Worm (Caenorhabditis elegans) whole organism, late embryonic: ENCODE results near the gene F14H3.3.

Experiments used
- C08G9.2 ChIP-seq: sonication (generic microtip); optimal IDR thresholded peaks from 2 replicates; lab custom pipeline; 2016; ENCODE audit warnings: mild to moderate bottlenecking, missing genetic modification characterization, moderate library complexity, missing compliant biosample characterization
- F13H6.1 ChIP-seq: sonication (generic microtip); optimal IDR thresholded peaks from 2 replicates; lab custom pipeline; 2016; ENCODE audit warnings: missing genetic modification characterization, missing compliant biosample characterization
- ahr-1 ChIP-seq: sonication (generic microtip); optimal IDR thresholded peaks from 2 replicates; lab custom pipeline; 2016; ENCODE audit warnings: missing genetic modification characterization, missing compliant biosample characterization
- ama-1 ChIP-seq: fragments of 150-350 bp; optimal IDR thresholded peaks from 2 replicates; lab custom pipeline; 2014
- ceh-14 ChIP-seq: sonication (generic microtip); optimal IDR thresholded peaks from 2 replicates; lab custom pipeline; 2016; ENCODE audit warnings: missing genotype, missing genetic modification characterization, missing compliant biosample characterization
- ceh-18 ChIP-seq: sonication (generic microtip); optimal IDR thresholded peaks from 2 replicates; lab custom pipeline; 2016; ENCODE audit warnings: missing genetic modification characterization, missing compliant biosample characterization
- ceh-2 ChIP-seq: sonication (generic microtip); optimal IDR thresholded peaks from 2 replicates; lab custom pipeline; 2016; ENCODE audit warnings: missing genotype, missing genetic modification characterization, missing compliant biosample characterization
- ceh-31 ChIP-seq: sonication (generic microtip); optimal IDR thresholded peaks from 2 replicates; lab custom pipeline; 2016; ENCODE audit warnings: missing genetic modification characterization, missing compliant biosample characterization
- ceh-34 ChIP-seq: sonication (generic microtip); optimal IDR thresholded peaks from 2 replicates; lab custom pipeline; 2016; ENCODE audit warnings: mild to moderate bottlenecking, missing genetic modification characterization, missing compliant biosample characterization
- ceh-45 ChIP-seq: fragments of 200-800 bp; sonication (Bioruptor generic); IDR thresholded peaks from 2 replicates; pipeline ENCODE4 v1.3.6; 2022; ENCODE audit warnings: missing genetic modification reagents, missing genetic modification characterization, missing compliant biosample characterization
- ceh-48 ChIP-seq: sonication (generic microtip); optimal IDR thresholded peaks from 2 replicates; lab custom pipeline; 2016; ENCODE audit warnings: missing genetic modification characterization, inconsistent platforms, missing compliant biosample characterization
- ceh-6 ChIP-seq: fragments of 200-800 bp; sonication (Bioruptor generic); optimal IDR thresholded peaks from 2 replicates; lab custom pipeline; 2018; ENCODE audit warnings: mild to moderate bottlenecking, missing genetic modification characterization, missing compliant biosample characterization
- ceh-9 ChIP-seq: sonication (generic microtip); optimal IDR thresholded peaks from 2 replicates; lab custom pipeline; 2016; ENCODE audit warnings: mild to moderate bottlenecking, missing genetic modification characterization, inconsistent platforms, missing compliant biosample characterization
- dve-1 ChIP-seq: sonication (generic microtip); optimal IDR thresholded peaks from 2 replicates; lab custom pipeline; 2017; ENCODE audit warnings: antibody characterized with exemption, mild to moderate bottlenecking, missing genetic modification characterization, missing compliant biosample characterization
- elt-2 ChIP-seq: sonication (generic microtip); optimal IDR thresholded peaks from 2 replicates; lab custom pipeline; 2016; ENCODE audit warnings: missing genetic modification reagents, missing genetic modification characterization, missing compliant biosample characterization
- ets-4 ChIP-seq: sonication (generic microtip); optimal IDR thresholded peaks from 2 replicates; lab custom pipeline; 2016; ENCODE audit warnings: missing genetic modification characterization, missing compliant biosample characterization
- fax-1 ChIP-seq: sonication (generic microtip); optimal IDR thresholded peaks from 2 replicates; lab custom pipeline; 2016; ENCODE audit warnings: missing genotype, missing genetic modification characterization, missing compliant biosample characterization
- gmeb-2 ChIP-seq: sonication (generic microtip); optimal IDR thresholded peaks from 2 replicates; lab custom pipeline; 2016; ENCODE audit warnings: missing genetic modification characterization, inconsistent platforms, missing compliant biosample characterization
- hlh-13 ChIP-seq: fragments of 200-800 bp; sonication (Bioruptor generic); optimal IDR thresholded peaks from 2 replicates; lab custom pipeline; 2018; ENCODE audit warnings: mild to moderate bottlenecking, missing genetic modification characterization, missing compliant biosample characterization
- hlh-15 ChIP-seq: sonication (generic microtip); optimal IDR thresholded peaks from 2 replicates; lab custom pipeline; 2016; ENCODE audit warnings: missing genetic modification characterization, missing compliant biosample characterization
- hlh-8 ChIP-seq: sonication (generic microtip); optimal IDR thresholded peaks from 2 replicates; lab custom pipeline; 2016; ENCODE audit warnings: missing genotype, missing genetic modification characterization, missing compliant biosample characterization
- lim-6 ChIP-seq: sonication (generic microtip); optimal IDR thresholded peaks from 2 replicates; lab custom pipeline; 2016; ENCODE audit warnings: missing genetic modification characterization, missing compliant biosample characterization
- mec-3 ChIP-seq: sonication (generic microtip); optimal IDR thresholded peaks from 2 replicates; lab custom pipeline; 2016; ENCODE audit warnings: borderline replicate concordance, missing genetic modification characterization, missing compliant biosample characterization
- npax-4 ChIP-seq: sonication (generic microtip); optimal IDR thresholded peaks from 2 replicates; lab custom pipeline; 2016; ENCODE audit warnings: missing genetic modification characterization, missing compliant biosample characterization
- odd-2 ChIP-seq: sonication (generic microtip); optimal IDR thresholded peaks from 2 replicates; lab custom pipeline; 2017; ENCODE audit warnings: antibody characterized with exemption, mild to moderate bottlenecking, missing genetic modification characterization, missing compliant biosample characterization
- pag-3 ChIP-seq: sonication (generic microtip); optimal IDR thresholded peaks from 2 replicates; lab custom pipeline; 2016; ENCODE audit warnings: missing compliant biosample characterization, missing genetic modification characterization, borderline replicate concordance
- pat-9 ChIP-seq: fragments of 200-800 bp; sonication (Bioruptor generic); optimal IDR thresholded peaks from 2 replicates; lab custom pipeline; 2018; ENCODE audit warnings: mild to moderate bottlenecking, missing genetic modification characterization, moderate library complexity, missing compliant biosample characterization
- pax-1 ChIP-seq: fragments of 150-350 bp; optimal IDR thresholded peaks from 2 replicates; lab custom pipeline; 2014; ENCODE audit warnings: missing biosample characterization, missing genetic modification characterization
- pha-4 ChIP-seq: fragments of 150-350 bp; optimal IDR thresholded peaks from 2 replicates; lab custom pipeline; 2018; ENCODE audit warnings: missing biosample characterization, missing genetic modification reagents, missing genetic modification characterization
- pros-1 ChIP-seq: fragments of 150-350 bp; optimal IDR thresholded peaks from 2 replicates; lab custom pipeline; 2014; ENCODE audit warnings: missing biosample characterization, missing genetic modification reagents, missing genetic modification characterization
- ref-2 ChIP-seq: sonication (generic microtip); optimal IDR thresholded peaks from 2 replicates; lab custom pipeline; 2016; ENCODE audit warnings: missing genetic modification characterization, missing compliant biosample characterization
- rnt-1 ChIP-seq: sonication (generic microtip); optimal IDR thresholded peaks from 2 replicates; lab custom pipeline; 2016; ENCODE audit warnings: missing genetic modification characterization, missing compliant biosample characterization
- sdc-2 ChIP-seq: sonication (generic microtip); optimal IDR thresholded peaks from 2 replicates; lab custom pipeline; 2016; ENCODE audit warnings: missing genotype, missing genetic modification characterization, missing compliant biosample characterization
- sox-2 ChIP-seq: fragments of 200-800 bp; sonication (Bioruptor generic); IDR thresholded peaks from 2 replicates; pipeline ENCODE4 v1.3.6; 2022; ENCODE audit warnings: missing genetic modification reagents, missing genetic modification characterization, missing compliant biosample characterization
- tbx-7 ChIP-seq: sonication (generic microtip); optimal IDR thresholded peaks from 2 replicates; lab custom pipeline; 2016; ENCODE audit warnings: missing genotype, missing genetic modification characterization, missing compliant biosample characterization
- ttx-3 ChIP-seq: sonication (generic microtip); optimal IDR thresholded peaks from 2 replicates; lab custom pipeline; 2016; ENCODE audit warnings: missing genetic modification reagents, missing genetic modification characterization, missing compliant biosample characterization
- unc-3 ChIP-seq, 2 experiments: fragments of 200-800 bp in 1 of 2; sonication (Bioruptor generic) in 1 of 2; sonication (generic microtip) in 1 of 2; conservative IDR thresholded peaks in 1 of 2; optimal IDR thresholded peaks in 1 of 2; 2 replicates each; pipeline versions ENCODE4 v1.3.6 to Lab custom; 2016 to 2022; ENCODE audit warnings: missing compliant biosample characterization in 2 of 2, missing genetic modification characterization in 2 of 2, missing genetic modification reagents in 1 of 2
- unc-42 ChIP-seq: sonication (generic microtip); optimal IDR thresholded peaks from 2 replicates; lab custom pipeline; 2016; ENCODE audit warnings: missing genotype, missing genetic modification characterization, missing compliant biosample characterization
- unc-55 ChIP-seq: sonication (generic microtip); optimal IDR thresholded peaks from 2 replicates; lab custom pipeline; 2017; ENCODE audit warnings: missing biosample characterization, missing genetic modification reagents, missing genetic modification characterization
- zip-5 ChIP-seq: sonication (generic microtip); optimal IDR thresholded peaks from 2 replicates; lab custom pipeline; 2016; ENCODE audit warnings: missing genetic modification characterization, missing compliant biosample characterization
- ztf-16 ChIP-seq: sonication (generic microtip); optimal IDR thresholded peaks from 2 replicates; lab custom pipeline; 2017; ENCODE audit warnings: missing genetic modification characterization, missing compliant biosample characterization

The F14H3.3 gene

DNA sequence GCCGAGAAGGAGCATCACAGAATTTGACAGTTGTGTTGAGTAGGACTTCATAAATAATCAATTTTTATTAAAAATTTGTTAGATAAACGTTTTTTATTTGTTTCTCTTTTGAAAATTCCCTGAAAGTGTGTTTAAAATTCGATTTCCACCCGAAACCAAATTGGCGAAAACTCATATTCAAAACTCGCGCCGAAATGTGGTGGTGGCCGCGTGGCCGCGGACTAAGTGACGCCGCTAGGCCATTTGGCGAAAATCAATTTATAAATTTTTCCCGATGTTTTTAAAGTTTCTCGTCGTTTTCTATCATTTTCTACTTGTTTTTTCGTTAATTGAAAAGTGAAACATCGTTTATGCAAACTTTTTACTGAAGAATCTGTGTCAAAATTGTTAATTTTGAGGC lies 30.7 kb downstream of the F14H3.3 start:
- TF ChIP-seq hlh-15 (tag; lab: Kevin White, UChicago) (no peak), ceh-31 (peak; percentile 93), ztf-16 (peak; percentile 6), pros-1 (tag; lab: Kevin White, UChicago) (no peak), gmeb-2 (tag; lab: Kevin White, UChicago) (peak; percentile 23), mec-3 (tag; lab: Kevin White, UChicago) (no peak), ceh-34 (tag; lab: Kevin White, UChicago) (peak; percentile 57), lim-6 (tag; lab: Kevin White, UChicago) (peak; percentile 57), unc-42 (peak; percentile 58), zip-5 (tag; lab: Kevin White, UChicago) (peak; percentile 68), pag-3 (tag; lab: Kevin White, UChicago) (no peak), elt-2 (tag; lab: Kevin White, UChicago) (peak; percentile 38), sdc-2 (peak; percentile 47), rnt-1 (tag; lab: Kevin White, UChicago) (peak; percentile 28), C08G9.2 (tag; lab: Kevin White, UChicago) (peak; percentile 94), ceh-14 (tag; lab: Kevin White, UChicago) (peak; percentile 72), ets-4 (tag; lab: Kevin White, UChicago) (peak; percentile 72), ttx-3 (tag; lab: Kevin White, UChicago) (no peak), ref-2 (tag; lab: Kevin White, UChicago) (peak; percentile 53), hlh-8 (peak; percentile 74), ceh-48 (tag; lab: Kevin White, UChicago) (peak; percentile 29), tbx-7 (tag; lab: Kevin White, UChicago) (peak; percentile 85), fax-1 (tag; lab: Kevin White, UChicago) (peak; percentile 43), ceh-2 (tag; lab: Kevin White, UChicago) (peak; percentile 90), F13H6.1 (tag; lab: Kevin White, UChicago) (peak; percentile 35)

ce11 chrV:16020042-16020441 lies 33.2 kb downstream of the F14H3.3 start, which contains the start of gene srx-44:
srx-44 (plus strand) TSS chrV:16020342.
- TF ChIP-seq pag-3 (tag; lab: Kevin White, UChicago) (no peak), ceh-45 (GFP tag; lab: Robert Waterston, UW) (no peak), gmeb-2 (tag; lab: Kevin White, UChicago) (no peak), sox-2 (GFP tag; lab: Robert Waterston, UW) (no peak), npax-4 (tag; lab: Kevin White, UChicago) (no peak), hlh-13 (no peak), lim-6 (tag; lab: Kevin White, UChicago) (no peak), ceh-18 (no peak), unc-3 (GFP tag; conservative IDR thresholded peaks at IDR 0.05; lab: Robert Waterston, UW) (no peak), unc-3 (tag; optimal IDR thresholded peaks at IDR 0.05; lab: Kevin White, UChicago) (no peak), ceh-9 (tag; lab: Kevin White, UChicago) (no peak), unc-55 (GFP tag; lab: Kevin White, UChicago) (no peak), ahr-1 (tag; lab: Kevin White, UChicago) (no peak), ztf-16 (no peak), pat-9 (tag; lab: Kevin White, UChicago) (no peak), pha-4 (tag; lab: Kevin White, UChicago) (no peak), ceh-14 (tag; lab: Kevin White, UChicago) (no peak), elt-2 (tag; lab: Kevin White, UChicago) (no peak), odd-2 (tag; lab: Kevin White, UChicago) (no peak), dve-1 (tag; lab: Kevin White, UChicago) (no peak)

ce11 chrV:16017671-16018070 lies 35.6 kb downstream of the F14H3.3 start, which contains the start of gene srx-43:
srx-43 (plus strand) TSS chrV:16017971.
- no peak for TF ChIP-seq pax-1 (tag; lab: Kevin White, UChicago)
- no peak for TF ChIP-seq ceh-6
- no peak for TF ChIP-seq ceh-34 (tag; lab: Kevin White, UChicago)
- TF ChIP-seq ama-1: no peak
- no peak for TF ChIP-seq ets-4 (tag; lab: Kevin White, UChicago)
